Worm (Caenorhabditis elegans): ENCODE results near the gene lurp-1.

lurp-1 gene

DNA sequence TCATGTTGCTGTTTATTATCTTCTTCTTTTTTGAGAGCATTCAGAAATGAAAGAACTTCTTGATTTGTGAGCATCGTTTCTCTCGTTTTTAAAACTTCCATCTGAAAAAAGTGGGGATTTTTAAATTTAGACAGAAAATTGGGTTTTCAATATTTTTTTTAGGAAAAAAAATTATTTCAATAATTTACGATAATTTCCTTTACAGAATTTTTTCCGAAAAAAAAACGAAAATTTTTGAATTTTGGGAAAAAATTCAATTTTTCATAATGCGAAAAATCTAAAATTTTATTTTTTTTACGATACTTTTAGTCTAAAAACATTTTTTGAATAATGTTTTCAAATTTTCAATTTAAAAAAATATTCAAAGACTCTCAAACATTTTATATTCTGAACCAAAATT, 23.6 kb upstream of the lurp-1 start, which contains the start of gene M106.7:
Gene M106.7, minus strand, starts transcription at position 101 of the 400 bp plus-strand sequence.
- TF ChIP-seq C16A3.4 (tag; optimal IDR thresholded peaks at IDR 0.05) (no peak), ceh-82 (tag; optimal IDR thresholded peaks at IDR 0.05) (no peak), unc-62 (GFP tag; optimal IDR thresholded peaks at IDR 0.05) (no peak), vab-15 (tag; optimal IDR thresholded peaks at IDR 0.05) (no peak), rnt-1 (tag; optimal IDR thresholded peaks at IDR 0.05) (no peak), zag-1 (tag; optimal IDR thresholded peaks at IDR 0.05) (no peak), snpc-4 (tag; optimal IDR thresholded peaks at IDR 0.05) (no peak), C34B4.2 (tag; optimal IDR thresholded peaks at IDR 0.05) (no peak), unc-86 (tag; optimal IDR thresholded peaks at IDR 0.05) (no peak), sptf-1 (tag; optimal IDR thresholded peaks at IDR 0.05) (no peak)

DNA sequence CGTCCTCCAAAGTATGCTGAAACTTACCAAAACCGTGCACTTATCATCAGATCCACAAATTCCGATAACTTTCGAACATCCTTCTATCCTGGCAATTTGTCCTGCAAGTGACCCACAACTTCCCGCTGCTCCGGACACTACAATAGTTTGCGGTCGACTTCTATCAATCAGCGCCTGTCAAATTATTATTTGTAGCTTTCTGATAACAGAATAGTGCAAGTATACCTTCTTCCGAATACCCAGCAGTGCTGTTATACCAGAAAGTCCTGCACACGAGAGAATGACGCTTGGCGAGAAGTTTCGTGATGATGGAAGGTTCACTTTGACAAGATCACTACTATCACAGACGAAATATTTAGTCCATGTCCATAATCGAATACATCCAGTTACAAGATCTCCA, 21.4 kb upstream of the lurp-1 start:
- TF ChIP-seq C04F5.9 (tag; optimal IDR thresholded peaks at IDR 0.05) = no peak

DNA sequence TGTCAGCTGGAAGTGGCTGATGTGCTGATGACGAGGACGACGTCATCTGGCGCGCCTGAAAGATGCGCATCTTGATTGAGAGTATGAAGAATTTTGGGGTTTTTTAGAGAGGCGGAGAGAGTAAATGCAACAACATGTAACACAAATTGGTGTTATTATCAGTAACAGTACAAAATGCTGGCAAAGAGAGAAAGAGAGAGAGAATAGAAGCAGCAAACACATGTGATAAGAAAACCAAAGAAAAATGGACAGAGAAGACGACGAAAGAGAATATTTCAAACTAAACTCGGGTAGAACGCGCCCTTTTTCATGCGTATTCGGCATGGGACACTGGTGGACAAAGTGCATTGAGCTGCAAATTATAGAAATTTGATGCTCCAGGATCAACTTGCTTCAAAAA, 19.9 kb upstream of the lurp-1 start, which contains the start of gene M106.3:
Gene M106.3, minus strand, starts transcription at position 70 of the 400 bp plus-strand sequence.
- TF ChIP-seq zip-4 (GFP tag; optimal IDR thresholded peaks at IDR 0.05) (no peak), C34B4.2 (tag; optimal IDR thresholded peaks at IDR 0.05) (no peak), lin-15B (tag; optimal IDR thresholded peaks at IDR 0.05) (no peak), nhr-20 (tag; optimal IDR thresholded peaks at IDR 0.05) (peak; percentile 30), lin-35 (GFP tag; optimal IDR thresholded peaks at IDR 0.05) (peak in 1 of 2 experiments; percentile 47), nhr-85 (tag) (no peak), fkh-8 (tag; optimal IDR thresholded peaks at IDR 0.05) (no peak), nhr-77 (tag; optimal IDR thresholded peaks at IDR 0.05) (no peak), ces-1 (GFP tag; optimal IDR thresholded peaks at IDR 0.05) (no peak), elt-3 (tag; optimal IDR thresholded peaks at IDR 0.05) (peak in 1 of 6 experiments; percentile 53), pag-3 (tag; optimal IDR thresholded peaks at IDR 0.05; ENCODE audit: borderline replicate concordance, insufficient read depth) (no peak), tbx-2 (tag; optimal IDR thresholded peaks at IDR 0.05) (no peak), nhr-71 (tag; optimal IDR thresholded peaks at IDR 0.05) (peak; percentile 18), C04F5.9 (tag; optimal IDR thresholded peaks at IDR 0.05) (no peak), ceh-63 (GFP tag; optimal IDR thresholded peaks at IDR 0.05) (no peak), ceh-88 (GFP tag; IDR thresholded peaks at IDR 0.05) (no peak), elt-2 (tag; optimal IDR thresholded peaks at IDR 0.05) (peak; percentile 37)

ce11 chrII:10861305-10861704, 19.4 kb upstream of the lurp-1 start:
- no peak for TF ChIP-seq lin-14 (GFP tag; optimal IDR thresholded peaks at IDR 0.05)
- peak; percentile 22 for TF ChIP-seq nhr-85 (tag)

- TF ChIP-seq nhr-77 (tag; optimal IDR thresholded peaks at IDR 0.05) = no peak
- peak; percentile 16 for TF ChIP-seq nhr-20 (tag; optimal IDR thresholded peaks at IDR 0.05)
- no peak for TF ChIP-seq snpc-4 (tag; optimal IDR thresholded peaks at IDR 0.05)
- no peak for TF ChIP-seq unc-130 (tag; optimal IDR thresholded peaks at IDR 0.05)
- peak; percentile 34 for TF ChIP-seq lin-14 (GFP tag; optimal IDR thresholded peaks at IDR 0.05)
- TF ChIP-seq vab-15 (tag; optimal IDR thresholded peaks at IDR 0.05) = no peak
- peak in 1 of 2 experiments; percentile 36 for TF ChIP-seq lin-35 (GFP tag; optimal IDR thresholded peaks at IDR 0.05)
- TF ChIP-seq mep-1 (tag; optimal IDR thresholded peaks at IDR 0.05) = peak; percentile 32
- TF ChIP-seq nhr-85 (tag) = peak; percentile 74
- peak; percentile 62 for TF ChIP-seq grh-1 (GFP tag; IDR thresholded peaks at IDR 0.05)
- TF ChIP-seq mdl-1 (tag; optimal IDR thresholded peaks at IDR 0.05) = peak in 1 of 2 experiments; percentile 12
- no peak for TF ChIP-seq pqm-1 (tag; optimal IDR thresholded peaks at IDR 0.05)
- TF ChIP-seq elt-2 (tag; optimal IDR thresholded peaks at IDR 0.05) = peak; percentile 83
- TF ChIP-seq skn-1 (tag; optimal IDR thresholded peaks at IDR 0.05) = peak; percentile 43
- TF ChIP-seq efl-1 (optimal IDR thresholded peaks at IDR 0.05) = no peak
- TF ChIP-seq efl-1 (GFP tag; optimal IDR thresholded peaks at IDR 0.05 in 1 of 2) = peak in 1 of 2 experiments; percentile 57
- peak in 1 of 3 experiments; percentile 1 for TF ChIP-seq dpl-1 (GFP tag; optimal IDR thresholded peaks at IDR 0.05)
- TF ChIP-seq blmp-1 (tag; optimal IDR thresholded peaks at IDR 0.05) = peak; percentile 31
- peak; percentile 27 for TF ChIP-seq nhr-71 (tag; optimal IDR thresholded peaks at IDR 0.05)
- TF ChIP-seq efl-3 (GFP tag; optimal IDR thresholded peaks at IDR 0.05) = no peak
- no peak for TF ChIP-seq sptf-1 (tag; optimal IDR thresholded peaks at IDR 0.05)
- peak; percentile 19 for TF ChIP-seq xbp-1 (tag; optimal IDR thresholded peaks at IDR 0.05)
- TF ChIP-seq nhr-19 (GFP tag; conservative IDR thresholded peaks at IDR 0.05) = no peak
- TF ChIP-seq unc-98 (GFP tag; IDR thresholded peaks at IDR 0.05) = no peak
Observed at ce11 chrII:10861723-10862486, 18.8 kb upstream of the lurp-1 start.
